In genomic region chrV:11638634-11639117, ce11 we compare ENCODE assay signal across 3 worm cellular contexts.
TF ChIP-seq lines count a peak whose summit lies in the region.

No protein-coding gene starts in this region.

TF ChIP-seq in whole organism, L1 larva, 84 proteins besides CTCF, POLR2A, EP300 and RAD21 (continued from another document and continues in another):
- TF ChIP-seq lir-3 (tag; optimal IDR thresholded peaks at IDR 0.05; lab: Kevin White, UChicago; ENCODE audit: poor library complexity) (no peak), ceh-8 (GFP tag; optimal IDR thresholded peaks at IDR 0.05; lab: Kevin White, UChicago) (peak; percentile 33), nhr-12 (tag; optimal IDR thresholded peaks at IDR 0.05; lab: Kevin White, UChicago) (no peak), lin-15B (tag; optimal IDR thresholded peaks at IDR 0.05; lab: Kevin White, UChicago) (no peak), elt-3 (tag; optimal IDR thresholded peaks at IDR 0.05; lab: Kevin White, UChicago) (no peak), ztf-4 (tag; optimal IDR thresholded peaks at IDR 0.05; lab: Kevin White, UChicago) (no peak), elt-2 (tag; optimal IDR thresholded peaks at IDR 0.05; lab: Kevin White, UChicago) (no peak), tbx-2 (tag; optimal IDR thresholded peaks at IDR 0.05; lab: Kevin White, UChicago) (peak; percentile 36), xbp-1 (tag; optimal IDR thresholded peaks at IDR 0.05; lab: Kevin White, UChicago) (no peak), mef-2 (tag; optimal IDR thresholded peaks at IDR 0.05; lab: Kevin White, UChicago) (no peak), fkh-10 (GFP tag; optimal IDR thresholded peaks at IDR 0.05; lab: Kevin White, UChicago) (peak; percentile 61), nhr-90 (tag; optimal IDR thresholded peaks at IDR 0.05; lab: Kevin White, UChicago; ENCODE audit: poor library complexity) (no peak), rnt-1 (tag; optimal IDR thresholded peaks at IDR 0.05; lab: Kevin White, UChicago) (peak; percentile 74), ces-1 (GFP tag; optimal IDR thresholded peaks at IDR 0.05; lab: Kevin White, UChicago) (no peak), egl-13 (tag; optimal IDR thresholded peaks at IDR 0.05; lab: Kevin White, UChicago) (peak; percentile 50), C16A3.4 (tag; optimal IDR thresholded peaks at IDR 0.05; lab: Kevin White, UChicago) (peak; percentile 27), ztf-11 (tag; optimal IDR thresholded peaks at IDR 0.05; lab: Kevin White, UChicago) (no peak), aha-1 (tag; optimal IDR thresholded peaks at IDR 0.05; lab: Kevin White, UChicago) (no peak), ceh-63 (GFP tag; optimal IDR thresholded peaks at IDR 0.05; lab: Kevin White, UChicago) (peak; percentile 70), nhr-19 (GFP tag; conservative IDR thresholded peaks at IDR 0.05; lab: Robert Waterston, UW) (peak; percentile 78), unc-86 (tag; optimal IDR thresholded peaks at IDR 0.05; lab: Kevin White, UChicago) (peak; percentile 28), zip-4 (GFP tag; optimal IDR thresholded peaks at IDR 0.05; lab: Kevin White, UChicago) (peak; percentile 23), mab-9 (GFP tag; IDR thresholded peaks at IDR 0.05; lab: Robert Waterston, UW) (no peak), lin-13 (GFP tag; optimal IDR thresholded peaks at IDR 0.05; lab: Kevin White, UChicago) (no peak), ama-1 (optimal IDR thresholded peaks at IDR 0.05; lab: Kevin White, UChicago) (no peak), mdl-1 (tag; optimal IDR thresholded peaks at IDR 0.05; lab: Kevin White, UChicago) (peak in 1 of 2 experiments; percentile 40), tlp-1 (tag; optimal IDR thresholded peaks at IDR 0.05; lab: Kevin White, UChicago) (no peak), fkh-8 (tag; optimal IDR thresholded peaks at IDR 0.05; lab: Kevin White, UChicago) (peak; percentile 70), nhr-28 (tag; optimal IDR thresholded peaks at IDR 0.05; lab: Kevin White, UChicago) (no peak), nhr-237 (tag; optimal IDR thresholded peaks at IDR 0.05; lab: Kevin White, UChicago) (no peak), vab-15 (tag; optimal IDR thresholded peaks at IDR 0.05; lab: Kevin White, UChicago) (peak; percentile 4), nhr-76 (tag; optimal IDR thresholded peaks at IDR 0.05; lab: Kevin White, UChicago) (no peak), aly-2 (tag; optimal IDR thresholded peaks at IDR 0.05; lab: Kevin White, UChicago) (no peak), fos-1 (tag; optimal IDR thresholded peaks at IDR 0.05; lab: Kevin White, UChicago) (no peak), snpc-4 (tag; optimal IDR thresholded peaks at IDR 0.05; lab: Kevin White, UChicago) (no peak), unc-30 (tag; optimal IDR thresholded peaks at IDR 0.05; lab: Kevin White, UChicago) (no peak), hpl-2 (GFP tag; optimal IDR thresholded peaks at IDR 0.05; lab: Kevin White, UChicago) (no peak), egl-27 (tag; optimal IDR thresholded peaks at IDR 0.05; lab: Kevin White, UChicago) (peak in 1 of 2 experiments; percentile 1), pqm-1 (tag; optimal IDR thresholded peaks at IDR 0.05; lab: Kevin White, UChicago) (no peak), pag-3 (tag; optimal IDR thresholded peaks at IDR 0.05; lab: Kevin White, UChicago; ENCODE audit: borderline replicate concordance, insufficient read depth) (no peak), efl-3 (GFP tag; optimal IDR thresholded peaks at IDR 0.05; lab: Kevin White, UChicago) (no peak), lin-14 (GFP tag; optimal IDR thresholded peaks at IDR 0.05; lab: Kevin White, UChicago) (peak; percentile 95), snu-23 (GFP tag; optimal IDR thresholded peaks at IDR 0.05; lab: Kevin White, UChicago) (peak; percentile 28), ceh-88 (GFP tag; IDR thresholded peaks at IDR 0.05; lab: Robert Waterston, UW) (peak; percentile 57; the same call in 1 of the 2 replicates), sptf-1 (tag; optimal IDR thresholded peaks at IDR 0.05; lab: Kevin White, UChicago) (no peak)

TF ChIP-seq in whole organism, L3 larva, 47 proteins besides CTCF, POLR2A, EP300 and RAD21 (continued from another document):
- TF ChIP-seq sea-2 (GFP tag; optimal IDR thresholded peaks at IDR 0.05; lab: Kevin White, UChicago) (no peak), elt-3 (tag; optimal IDR thresholded peaks at IDR 0.05; lab: Kevin White, UChicago) (no peak), fos-1 (tag; optimal IDR thresholded peaks at IDR 0.05; lab: Kevin White, UChicago) (no peak), hmg-11 (tag; optimal IDR thresholded peaks at IDR 0.05; lab: Kevin White, UChicago) (peak; percentile 6), ceh-28 (tag; optimal IDR thresholded peaks at IDR 0.05; lab: Kevin White, UChicago) (no peak)

TF ChIP-seq in whole organism, young adult, 124 proteins besides CTCF, POLR2A, EP300 and RAD21 (continued from another document):
- no peak for TF ChIP-seq attf-3 (GFP tag; conservative IDR thresholded peaks at IDR 0.05; lab: Robert Waterston, UW)
- no peak for TF ChIP-seq zim-3 (tag; optimal IDR thresholded peaks at IDR 0.05; lab: Kevin White, UChicago)
- TF ChIP-seq D2030.7 (GFP tag; IDR thresholded peaks at IDR 0.05; lab: Robert Waterston, UW), result no peak
- TF ChIP-seq mxl-1 (tag; optimal IDR thresholded peaks at IDR 0.05; lab: Kevin White, UChicago), result no peak
- no peak for TF ChIP-seq sea-2 (GFP tag; IDR thresholded peaks at IDR 0.05; lab: Robert Waterston, UW)
- TF ChIP-seq let-607 (tag; optimal IDR thresholded peaks at IDR 0.05; lab: Kevin White, UChicago), result no peak
- no peak for TF ChIP-seq Y79H2A.3 (GFP tag; conservative IDR thresholded peaks at IDR 0.05; lab: Robert Waterston, UW)
- TF ChIP-seq hlh-26 (GFP tag; conservative IDR thresholded peaks at IDR 0.05; lab: Robert Waterston, UW), result no peak
- no peak for TF ChIP-seq lin-40 (tag; optimal IDR thresholded peaks at IDR 0.05; lab: Kevin White, UChicago)
- no peak for TF ChIP-seq pha-4 (tag; optimal IDR thresholded peaks at IDR 0.05; lab: Kevin White, UChicago)
- no peak for TF ChIP-seq Y53F4B.3 (GFP tag; IDR thresholded peaks at IDR 0.05; lab: Robert Waterston, UW)
- peak; percentile 67; the same call in 1 of the 2 replicates for TF ChIP-seq lir-1 (GFP tag; conservative IDR thresholded peaks at IDR 0.05; lab: Robert Waterston, UW)
- no peak for TF ChIP-seq egl-44 (GFP tag; IDR thresholded peaks at IDR 0.05; lab: Robert Waterston, UW)
- no peak for TF ChIP-seq F37B4.10 (GFP tag; IDR thresholded peaks at IDR 0.05; lab: Robert Waterston, UW)
- peak in 1 of 3 experiments; percentile 24 for TF ChIP-seq lin-35 (GFP tag; optimal IDR thresholded peaks at IDR 0.05; lab: Kevin White, UChicago)
- no peak for TF ChIP-seq ztf-26 (tag; optimal IDR thresholded peaks at IDR 0.05; lab: Kevin White, UChicago)
- peak; percentile 31; the same call in 1 of the 2 replicates for TF ChIP-seq mcd-1 (GFP tag; IDR thresholded peaks at IDR 0.05; lab: Robert Waterston, UW)
- TF ChIP-seq F23B12.7 (tag; optimal IDR thresholded peaks at IDR 0.05; lab: Kevin White, UChicago; ENCODE audit: insufficient read depth), result no peak
- TF ChIP-seq let-526 (GFP tag; IDR thresholded peaks at IDR 0.05; lab: Robert Waterston, UW), result no peak
- no peak for TF ChIP-seq F39B2.1 (GFP tag; IDR thresholded peaks at IDR 0.05; lab: Robert Waterston, UW)
- TF ChIP-seq ets-4 (GFP tag; optimal IDR thresholded peaks at IDR 0.05; lab: Kevin White, UChicago), result no peak
- no peak for TF ChIP-seq F33H1.4 (GFP tag; IDR thresholded peaks at IDR 0.05; lab: Robert Waterston, UW)
- TF ChIP-seq F55B11.4 (tag; optimal IDR thresholded peaks at IDR 0.05; lab: Kevin White, UChicago; ENCODE audit: borderline replicate concordance, insufficient read depth), result no peak
- no peak for TF ChIP-seq lsl-1 (GFP tag; optimal IDR thresholded peaks at IDR 0.05; lab: Kevin White, UChicago)
- TF ChIP-seq nhr-80 (tag; optimal IDR thresholded peaks at IDR 0.05; lab: Kevin White, UChicago), result no peak
- no peak for TF ChIP-seq snpc-1.3 (tag; optimal IDR thresholded peaks at IDR 0.05; lab: Kevin White, UChicago; ENCODE audit: insufficient read depth)
- no peak for TF ChIP-seq cebp-2 (GFP tag; IDR thresholded peaks at IDR 0.05; lab: Robert Waterston, UW)
- TF ChIP-seq egl-18 (GFP tag; IDR thresholded peaks at IDR 0.05; lab: Robert Waterston, UW), result no peak
- TF ChIP-seq mel-28 (tag; optimal IDR thresholded peaks at IDR 0.05; lab: Kevin White, UChicago; ENCODE audit: borderline replicate concordance), result no peak
- TF ChIP-seq sdz-38 (tag; optimal IDR thresholded peaks at IDR 0.05; lab: Kevin White, UChicago), result no peak
- TF ChIP-seq snpc-1.1 (tag; optimal IDR thresholded peaks at IDR 0.05; lab: Kevin White, UChicago; ENCODE audit: insufficient read depth), result no peak
- TF ChIP-seq efl-1 (GFP tag; optimal IDR thresholded peaks at IDR 0.05; lab: Kevin White, UChicago), result no peak
- no peak for TF ChIP-seq snpc-3.4 (tag; optimal IDR thresholded peaks at IDR 0.05; lab: Kevin White, UChicago)
